Worm (Caenorhabditis elegans): ENCODE measurements around the gene ZK1248.4.

ZK1248.4 gene

DNA sequence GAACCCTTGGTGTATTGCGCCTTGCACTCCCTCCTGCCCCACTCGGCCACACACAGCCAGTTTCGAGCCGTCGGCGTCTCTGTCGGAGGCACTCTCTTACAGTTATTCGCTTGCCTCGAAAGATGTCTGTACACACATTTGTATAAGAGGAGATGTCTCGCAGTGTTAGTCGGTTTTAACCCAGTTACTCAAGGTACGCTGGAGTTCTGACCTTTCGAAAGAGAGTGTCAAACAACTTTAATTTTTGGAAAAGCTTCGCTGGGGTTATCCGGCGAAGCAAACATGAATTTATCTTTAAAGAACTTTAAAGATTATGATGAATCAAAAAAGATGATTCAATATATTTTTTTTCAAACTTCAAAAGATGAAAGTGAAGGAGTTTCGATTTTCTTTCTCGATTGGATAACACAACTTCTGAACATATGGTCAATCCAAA lies 26.3 kb downstream of the ZK1248.4 start (continued):
- TF ChIP-seq F49E8.2 (tag; optimal IDR thresholded peaks at IDR 0.05; ENCODE audit: borderline replicate concordance) (peak; percentile 97), daf-12 (tag; optimal IDR thresholded peaks at IDR 0.05) (peak; percentile 43), spr-1 (tag; optimal IDR thresholded peaks at IDR 0.05) (peak; percentile 97), duxl-1 (tag; optimal IDR thresholded peaks at IDR 0.05; ENCODE audit: poor library complexity) (peak; percentile 96), ama-1 (optimal IDR thresholded peaks at IDR 0.05) (peak; percentile 100), egl-43 (GFP tag; IDR thresholded peaks at IDR 0.05) (peak; percentile 99), pqm-1 (tag; optimal IDR thresholded peaks at IDR 0.05) (peak; percentile 53), F37D6.2 (tag; optimal IDR thresholded peaks at IDR 0.05) (peak; percentile 97), arid-1 (GFP tag; conservative IDR thresholded peaks at IDR 0.05) (peak; percentile 96)

DNA sequence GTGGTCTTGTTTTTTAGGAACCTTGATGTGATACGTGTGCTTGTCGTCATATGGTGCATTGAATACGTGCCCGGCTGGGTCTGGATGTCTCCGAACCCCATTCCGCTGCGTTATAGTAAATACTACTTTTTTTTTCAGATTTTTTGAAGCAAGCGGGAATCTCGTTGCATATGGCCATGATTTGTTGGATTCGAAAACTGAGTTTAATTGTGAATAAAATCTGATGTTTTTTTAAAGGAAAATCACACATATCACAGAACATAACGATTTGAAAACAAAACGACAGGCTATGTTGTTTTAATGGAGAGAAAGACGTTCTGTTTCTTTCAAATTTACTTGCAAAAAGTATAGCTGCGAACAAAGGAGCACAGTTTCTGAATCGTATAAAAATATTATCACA lies 27.0 kb downstream of the ZK1248.4 start, which contains the start of the genes ZK1248.17 and H41C03.3:
Gene ZK1248.17 (minus strand): TSS at position 101 of the 400 bp plus-strand sequence.
Gene H41C03.3 (plus strand): TSS at position 337 of the 400 bp plus-strand sequence.
- TF ChIP-seq hlh-11 (tag; optimal IDR thresholded peaks at IDR 0.05) = no peak
- TF ChIP-seq D1046.2 (GFP tag; IDR thresholded peaks at IDR 0.05) = no peak
- TF ChIP-seq nhr-25 (tag; optimal IDR thresholded peaks at IDR 0.05; ENCODE audit: borderline replicate concordance, insufficient read depth) = no peak
- no peak for TF ChIP-seq nhr-76 (tag; optimal IDR thresholded peaks at IDR 0.05)
- no peak for TF ChIP-seq unc-62 (GFP tag; optimal IDR thresholded peaks at IDR 0.05 in 1 of 2)
- TF ChIP-seq unc-62 (tag; optimal IDR thresholded peaks at IDR 0.05) = no peak
- TF ChIP-seq fkh-10 (GFP tag; optimal IDR thresholded peaks at IDR 0.05) = no peak
- no peak for TF ChIP-seq nhr-10 (tag; optimal IDR thresholded peaks at IDR 0.05)
- TF ChIP-seq dve-1 (tag; optimal IDR thresholded peaks at IDR 0.05; ENCODE audit: insufficient read depth) = no peak
- TF ChIP-seq tra-1 (GFP tag; IDR thresholded peaks at IDR 0.05) = no peak
- no peak for TF ChIP-seq dmd-8 (GFP tag; IDR thresholded peaks at IDR 0.05)
- TF ChIP-seq zip-11 (GFP tag; IDR thresholded peaks at IDR 0.05) = no peak
- no peak for TF ChIP-seq php-3 (GFP tag; IDR thresholded peaks at IDR 0.05)
- TF ChIP-seq lsy-2 (tag; optimal IDR thresholded peaks at IDR 0.05) = no peak
- no peak for TF ChIP-seq ceh-20 (GFP tag; IDR thresholded peaks at IDR 0.05)
- no peak for TF ChIP-seq egl-43 (GFP tag; IDR thresholded peaks at IDR 0.05)
- TF ChIP-seq dpl-1 (GFP tag; optimal IDR thresholded peaks at IDR 0.05) = no peak
- no peak for TF ChIP-seq cey-2 (tag; optimal IDR thresholded peaks at IDR 0.05; ENCODE audit: borderline replicate concordance, insufficient read depth)
- TF ChIP-seq skn-1 (tag; optimal IDR thresholded peaks at IDR 0.05) = no peak

DNA sequence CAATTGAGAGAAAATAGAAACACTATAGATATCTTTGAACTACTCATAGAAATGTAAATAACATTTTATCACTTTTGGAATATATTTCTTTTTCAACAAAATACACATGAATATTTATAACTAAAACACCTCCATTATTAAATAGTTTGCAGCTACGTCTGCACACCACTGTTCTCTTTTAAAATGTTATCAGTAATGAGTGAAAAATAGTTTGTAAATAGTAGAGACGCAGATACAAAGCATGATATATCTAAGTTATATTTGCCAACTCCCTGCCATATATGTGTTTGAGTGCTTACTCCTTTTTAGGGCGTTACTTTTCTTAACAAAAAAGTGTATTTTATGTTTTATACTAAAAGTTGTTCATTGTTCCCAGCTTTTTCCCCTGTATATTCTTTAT lies 27.8 kb downstream of the ZK1248.4 start:
- TF ChIP-seq dve-1 (tag; optimal IDR thresholded peaks at IDR 0.05; ENCODE audit: insufficient read depth) (peak; percentile 34), pqm-1 (tag; optimal IDR thresholded peaks at IDR 0.05) (peak; percentile 12), hif-1 (tag; optimal IDR thresholded peaks at IDR 0.05) (no peak), sdz-12 (GFP tag; optimal IDR thresholded peaks at IDR 0.05) (no peak), nhr-28 (tag; optimal IDR thresholded peaks at IDR 0.05) (peak; percentile 72), F10B5.3 (tag; optimal IDR thresholded peaks at IDR 0.05) (no peak)

DNA sequence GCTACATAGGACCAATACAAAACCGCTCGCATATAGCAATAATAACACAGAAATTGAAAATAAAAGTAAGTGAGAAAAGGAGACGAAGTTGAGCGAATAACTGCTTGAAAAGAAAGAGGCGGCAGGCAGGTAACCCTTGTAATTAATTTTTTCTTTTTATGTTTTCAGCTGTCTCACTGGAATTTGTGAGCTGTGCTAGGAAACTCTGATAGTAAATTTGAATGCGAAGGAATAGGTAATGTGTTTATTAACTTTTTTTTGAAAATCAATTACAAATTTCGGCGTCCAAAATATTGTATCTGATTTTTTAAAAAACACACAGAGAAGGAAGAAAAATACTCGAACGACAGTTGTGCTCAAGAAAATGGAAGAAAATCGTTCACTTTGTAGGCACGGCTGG lies 33.6 kb downstream of the ZK1248.4 start, which contains the start of gene H41C03.2:
Gene H41C03.2 (minus strand): TSS at position 101 of the 400 bp plus-strand sequence.
- peak in 1 of 2 experiments; percentile 75 for TF ChIP-seq unc-62 (GFP tag; optimal IDR thresholded peaks at IDR 0.05 in 1 of 2)
- TF ChIP-seq unc-62 (tag; optimal IDR thresholded peaks at IDR 0.05) = no peak
- TF ChIP-seq egl-27 (tag; optimal IDR thresholded peaks at IDR 0.05) = no peak

DNA sequence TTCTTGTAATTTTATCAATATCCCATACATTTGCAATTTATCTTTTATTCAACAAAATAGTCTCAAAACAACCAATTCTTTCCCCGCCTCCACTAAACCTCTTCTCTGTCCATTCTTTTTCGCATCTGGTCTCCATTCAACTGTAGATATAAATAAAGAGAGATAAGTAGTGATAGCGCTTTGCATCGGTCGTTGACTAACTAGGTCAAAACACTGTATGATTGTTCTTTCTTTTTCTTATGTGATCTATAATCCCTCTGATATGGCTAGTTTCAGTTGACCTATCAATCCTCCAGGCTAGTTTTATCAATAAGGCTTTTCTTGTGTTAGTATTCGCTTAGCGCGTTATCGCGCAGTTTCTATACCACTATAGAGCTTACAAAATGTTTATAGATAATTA lies 34.9 kb downstream of the ZK1248.4 start:
- TF ChIP-seq nhr-28 (tag; optimal IDR thresholded peaks at IDR 0.05) (peak; percentile 62), nhr-48 (tag; optimal IDR thresholded peaks at IDR 0.05) (no peak)
